Worm (Caenorhabditis elegans) whole organism, late embryonic: Measurements from ENCODE around the gene nhr-55.

Source experiments
- C08G9.2 ChIP-seq: sonication (generic microtip); optimal IDR thresholded peaks from 2 replicates; lab custom pipeline; 2016; ENCODE audit warnings: mild to moderate bottlenecking, missing genetic modification characterization, moderate library complexity, missing compliant biosample characterization
- K02D7.2 ChIP-seq: sonication (generic microtip); optimal IDR thresholded peaks from 2 replicates; lab custom pipeline; 2017; ENCODE audit warnings: mild to moderate bottlenecking, missing genetic modification characterization, missing compliant biosample characterization
- K09A11.1 ChIP-seq: sonication (generic microtip); optimal IDR thresholded peaks from 2 replicates; lab custom pipeline; 2017; ENCODE audit warnings: antibody characterized with exemption, mild to moderate bottlenecking, missing genetic modification characterization, missing compliant biosample characterization; ENCODE audit not compliant: insufficient read depth
- ahr-1 ChIP-seq: sonication (generic microtip); optimal IDR thresholded peaks from 2 replicates; lab custom pipeline; 2016; ENCODE audit warnings: missing genetic modification characterization, missing compliant biosample characterization
- ceh-18 ChIP-seq: sonication (generic microtip); optimal IDR thresholded peaks from 2 replicates; lab custom pipeline; 2016; ENCODE audit warnings: missing genetic modification characterization, missing compliant biosample characterization
- ceh-19 ChIP-seq: fragments of 200-800 bp; sonication (Bioruptor generic); optimal IDR thresholded peaks from 2 replicates; lab custom pipeline; 2018; ENCODE audit warnings: mild to moderate bottlenecking, missing genetic modification characterization, missing compliant biosample characterization
- ceh-2 ChIP-seq: sonication (generic microtip); optimal IDR thresholded peaks from 2 replicates; lab custom pipeline; 2016; ENCODE audit warnings: missing genotype, missing genetic modification characterization, missing compliant biosample characterization
- ceh-31 ChIP-seq: sonication (generic microtip); optimal IDR thresholded peaks from 2 replicates; lab custom pipeline; 2016; ENCODE audit warnings: missing genetic modification characterization, missing compliant biosample characterization
- ceh-6 ChIP-seq: fragments of 200-800 bp; sonication (Bioruptor generic); optimal IDR thresholded peaks from 2 replicates; lab custom pipeline; 2018; ENCODE audit warnings: mild to moderate bottlenecking, missing genetic modification characterization, missing compliant biosample characterization
- ceh-9 ChIP-seq: sonication (generic microtip); optimal IDR thresholded peaks from 2 replicates; lab custom pipeline; 2016; ENCODE audit warnings: mild to moderate bottlenecking, missing genetic modification characterization, inconsistent platforms, missing compliant biosample characterization
- che-1 ChIP-seq: sonication (generic microtip); optimal IDR thresholded peaks from 2 replicates; lab custom pipeline; 2016; ENCODE audit warnings: mild to moderate bottlenecking, missing genetic modification characterization, missing compliant biosample characterization
- dve-1 ChIP-seq: sonication (generic microtip); optimal IDR thresholded peaks from 2 replicates; lab custom pipeline; 2017; ENCODE audit warnings: antibody characterized with exemption, mild to moderate bottlenecking, missing genetic modification characterization, missing compliant biosample characterization
- elt-4 ChIP-seq: sonication (generic microtip); optimal IDR thresholded peaks from 2 replicates; lab custom pipeline; 2016; ENCODE audit warnings: missing genetic modification characterization, missing compliant biosample characterization
- fax-1 ChIP-seq: sonication (generic microtip); optimal IDR thresholded peaks from 2 replicates; lab custom pipeline; 2016; ENCODE audit warnings: missing genotype, missing genetic modification characterization, missing compliant biosample characterization
- fkh-10 ChIP-seq: fragments of 150-350 bp; optimal IDR thresholded peaks from 2 replicates; lab custom pipeline; 2014; ENCODE audit warnings: missing biosample characterization, missing genetic modification reagents, missing genetic modification characterization
- gmeb-2 ChIP-seq: sonication (generic microtip); optimal IDR thresholded peaks from 2 replicates; lab custom pipeline; 2016; ENCODE audit warnings: missing genetic modification characterization, inconsistent platforms, missing compliant biosample characterization
- hlh-13 ChIP-seq: fragments of 200-800 bp; sonication (Bioruptor generic); optimal IDR thresholded peaks from 2 replicates; lab custom pipeline; 2018; ENCODE audit warnings: mild to moderate bottlenecking, missing genetic modification characterization, missing compliant biosample characterization
- hlh-8 ChIP-seq: sonication (generic microtip); optimal IDR thresholded peaks from 2 replicates; lab custom pipeline; 2016; ENCODE audit warnings: missing genotype, missing genetic modification characterization, missing compliant biosample characterization
- lin-11 ChIP-seq: fragments of 200-800 bp; sonication (Bioruptor generic); optimal IDR thresholded peaks from 2 replicates; lab custom pipeline; 2018; ENCODE audit warnings: mild to moderate bottlenecking, missing genetic modification characterization, missing compliant biosample characterization
- madf-2 ChIP-seq: sonication (generic microtip); optimal IDR thresholded peaks from 2 replicates; lab custom pipeline; 2017; ENCODE audit warnings: missing genetic modification characterization, missing compliant biosample characterization
- mec-3 ChIP-seq: sonication (generic microtip); optimal IDR thresholded peaks from 2 replicates; lab custom pipeline; 2016; ENCODE audit warnings: borderline replicate concordance, missing genetic modification characterization, missing compliant biosample characterization
- nhr-11 ChIP-seq: fragments of 150-350 bp; optimal IDR thresholded peaks from 2 replicates; lab custom pipeline; 2014; ENCODE audit warnings: missing biosample characterization, missing genetic modification characterization
- pag-3 ChIP-seq: sonication (generic microtip); optimal IDR thresholded peaks from 2 replicates; lab custom pipeline; 2016; ENCODE audit warnings: missing compliant biosample characterization, missing genetic modification characterization, borderline replicate concordance
- pat-9 ChIP-seq: fragments of 200-800 bp; sonication (Bioruptor generic); optimal IDR thresholded peaks from 2 replicates; lab custom pipeline; 2018; ENCODE audit warnings: mild to moderate bottlenecking, missing genetic modification characterization, moderate library complexity, missing compliant biosample characterization
- pax-1 ChIP-seq: fragments of 150-350 bp; optimal IDR thresholded peaks from 2 replicates; lab custom pipeline; 2014; ENCODE audit warnings: missing biosample characterization, missing genetic modification characterization
- pha-2 ChIP-seq: sonication (generic microtip); optimal IDR thresholded peaks from 2 replicates; lab custom pipeline; 2017; ENCODE audit warnings: mild to moderate bottlenecking, missing genetic modification characterization, missing compliant biosample characterization
- pros-1 ChIP-seq: fragments of 150-350 bp; optimal IDR thresholded peaks from 2 replicates; lab custom pipeline; 2014; ENCODE audit warnings: missing biosample characterization, missing genetic modification reagents, missing genetic modification characterization
- ref-2 ChIP-seq: sonication (generic microtip); optimal IDR thresholded peaks from 2 replicates; lab custom pipeline; 2016; ENCODE audit warnings: missing genetic modification characterization, missing compliant biosample characterization
- rnt-1 ChIP-seq: sonication (generic microtip); optimal IDR thresholded peaks from 2 replicates; lab custom pipeline; 2016; ENCODE audit warnings: missing genetic modification characterization, missing compliant biosample characterization
- sox-4 ChIP-seq: sonication (generic microtip); optimal IDR thresholded peaks from 2 replicates; lab custom pipeline; 2017; ENCODE audit warnings: mild to moderate bottlenecking, missing genetic modification characterization, inconsistent platforms, missing compliant biosample characterization
- tbx-7 ChIP-seq: sonication (generic microtip); optimal IDR thresholded peaks from 2 replicates; lab custom pipeline; 2016; ENCODE audit warnings: missing genotype, missing genetic modification characterization, missing compliant biosample characterization
- unc-42 ChIP-seq: sonication (generic microtip); optimal IDR thresholded peaks from 2 replicates; lab custom pipeline; 2016; ENCODE audit warnings: missing genotype, missing genetic modification characterization, missing compliant biosample characterization
- unc-55 ChIP-seq: sonication (generic microtip); optimal IDR thresholded peaks from 2 replicates; lab custom pipeline; 2017; ENCODE audit warnings: missing biosample characterization, missing genetic modification reagents, missing genetic modification characterization
- ztf-16 ChIP-seq: sonication (generic microtip); optimal IDR thresholded peaks from 2 replicates; lab custom pipeline; 2017; ENCODE audit warnings: missing genetic modification characterization, missing compliant biosample characterization

Gene nhr-55

ce11 chrV:477664-478212 is at the start of gene nhr-55:
TSS of gene nhr-55 (plus strand) at chrV:478162.
- no peak for TF ChIP-seq pat-9 (tag; lab: Kevin White, UChicago)
- no peak for TF ChIP-seq ref-2 (tag; lab: Kevin White, UChicago)
- no peak for TF ChIP-seq pros-1 (tag; lab: Kevin White, UChicago)
- TF ChIP-seq nhr-11 (tag; lab: Kevin White, UChicago) = no peak
- no peak for TF ChIP-seq sox-4
- TF ChIP-seq ceh-9 (tag; lab: Kevin White, UChicago) = no peak
- no peak for TF ChIP-seq rnt-1
- TF ChIP-seq lin-11 = no peak
- no peak for TF ChIP-seq ceh-2
- no peak for TF ChIP-seq ahr-1 (tag; lab: Kevin White, UChicago)
- no peak for TF ChIP-seq pag-3 (tag; lab: Kevin White, UChicago)
- TF ChIP-seq che-1 = no peak
- no peak for TF ChIP-seq unc-42 (tag; lab: Kevin White, UChicago)
- TF ChIP-seq K09A11.1 (tag; lab: Kevin White, UChicago) = no peak
- no peak for TF ChIP-seq elt-4 (tag; lab: Kevin White, UChicago)
- no peak for TF ChIP-seq fax-1
- TF ChIP-seq gmeb-2 (tag; lab: Kevin White, UChicago) = no peak
- TF ChIP-seq hlh-8 (tag; lab: Kevin White, UChicago) = no peak
- no peak for TF ChIP-seq unc-55 (GFP tag; lab: Kevin White, UChicago)
- TF ChIP-seq ceh-19 = no peak
- TF ChIP-seq, all 69 proteins: peak for 0

ce11 chrV:428844-429243 is 49.1 kb upstream of the nhr-55 start, which contains the start of gene B0554.4:
TSS of gene B0554.4 (plus strand) at chrV:429144.
- TF ChIP-seq ahr-1 (tag; lab: Kevin White, UChicago) = no peak
- no peak for TF ChIP-seq pag-3 (tag; lab: Kevin White, UChicago)
- no peak for TF ChIP-seq ceh-18 (tag; lab: Kevin White, UChicago)
- TF ChIP-seq, all 69 proteins: peak for 0

DNA sequence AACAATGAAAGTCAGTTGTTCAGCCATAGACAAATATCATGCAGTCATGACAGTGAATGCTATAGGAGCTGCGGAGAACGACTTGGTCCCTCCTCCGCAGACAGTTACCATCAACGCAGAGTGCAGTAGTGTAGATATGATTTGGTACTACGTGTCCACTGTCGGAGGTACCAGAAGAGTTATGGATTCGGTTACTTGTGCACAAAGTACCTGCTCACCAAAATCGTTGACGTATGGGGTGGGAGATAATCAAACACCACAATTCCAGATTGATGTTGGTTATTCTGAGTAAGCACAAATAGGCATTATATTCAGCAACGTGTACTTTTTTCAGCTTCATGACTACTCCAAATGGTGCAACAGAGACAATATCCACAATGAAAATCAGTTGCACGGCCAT is 45.0 kb upstream of the nhr-55 start:
- TF ChIP-seq dve-1 (tag; lab: Kevin White, UChicago) (no peak), C08G9.2 (tag; lab: Kevin White, UChicago) (no peak)
- TF ChIP-seq, all 69 proteins: peak for 0

- TF ChIP-seq pha-2 (no peak), fkh-10 (no peak), K09A11.1 (tag; lab: Kevin White, UChicago) (no peak), fax-1 (no peak), madf-2 (no peak), elt-4 (tag; lab: Kevin White, UChicago) (no peak), K02D7.2 (tag; lab: Kevin White, UChicago) (no peak), pax-1 (tag; lab: Kevin White, UChicago) (no peak)
These were observed 44.1 kb upstream of the nhr-55 start, which contains the start of gene B0554.2 for ce11 chrV:433898-434297. TSS of gene B0554.2 (plus strand) at chrV:434198.

DNA sequence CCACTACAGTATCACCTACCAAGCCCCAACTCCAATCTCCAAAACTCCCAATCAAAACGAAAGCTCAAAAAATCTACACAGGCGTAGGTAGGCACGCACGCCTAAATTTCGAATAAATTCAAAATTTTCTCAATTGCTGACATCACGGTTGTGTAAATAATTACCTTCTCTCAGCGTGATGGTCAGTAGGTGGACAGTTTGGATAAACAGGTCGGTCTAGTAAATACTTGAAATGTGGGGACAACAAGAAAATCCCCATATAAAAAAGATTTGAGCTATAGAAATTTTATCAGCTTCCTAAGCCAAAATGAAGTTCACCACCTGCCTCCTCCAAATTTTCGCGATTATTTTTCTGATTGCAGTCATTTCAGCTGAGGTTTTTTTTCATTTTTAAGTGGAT is 39.9 kb upstream of the nhr-55 start, which contains the start of gene B0554.1:
Gene B0554.1 (plus strand): TSS at position 301 of the 400 bp plus-strand sequence.
- TF ChIP-seq fax-1 = no peak
- no peak for TF ChIP-seq ceh-2
- TF ChIP-seq K02D7.2 (tag; lab: Kevin White, UChicago) = no peak
- no peak for TF ChIP-seq pax-1 (tag; lab: Kevin White, UChicago)
- TF ChIP-seq ztf-16 = no peak
- no peak for TF ChIP-seq tbx-7 (tag; lab: Kevin White, UChicago)
- TF ChIP-seq ceh-6 (GFP tag; lab: Kevin White, UChicago) = no peak
- TF ChIP-seq unc-55 (GFP tag; lab: Kevin White, UChicago) = no peak
- no peak for TF ChIP-seq mec-3 (tag; lab: Kevin White, UChicago)
- TF ChIP-seq hlh-13 (GFP tag; lab: Kevin White, UChicago) = no peak
- no peak for TF ChIP-seq ahr-1 (tag; lab: Kevin White, UChicago)
- no peak for TF ChIP-seq ceh-31 (tag; lab: Kevin White, UChicago)
